Fruit fly (Drosophila melanogaster) whole organism, embryonic: Measurements from ENCODE around the gene Fitm.

Source experiments
- CG10959 ChIP-seq: fragments of 200-800 bp; sonication (Bioruptor generic); IDR thresholded peaks from 2 replicates; pipeline ENCODE4 v1.3.6; 2022; ENCODE audit warnings: missing biosample characterization, missing genetic modification characterization
- CG11695 ChIP-seq: fragments of 200-800 bp; sonication (Bioruptor generic); IDR thresholded peaks from 3 replicates; pipeline ENCODE4 v1.3.6; 2022; ENCODE audit warnings: missing biosample characterization, missing genetic modification characterization
- CG12769 ChIP-seq: fragments of 200-800 bp; sonication (Bioruptor generic); optimal IDR thresholded peaks from 2 replicates; lab custom pipeline; 2019; ENCODE audit warnings: missing biosample characterization, mild to moderate bottlenecking, missing genetic modification characterization, moderate library complexity
- CG13287 ChIP-seq: fragments of 200-800 bp; sonication (Bioruptor generic); IDR thresholded peaks from 2 replicates; pipeline ENCODE4 v1.3.6; 2022; ENCODE audit warnings: missing biosample characterization, missing genetic modification characterization; ENCODE audit not compliant: partially characterized antibody
- CG17612 ChIP-seq: fragments of 200-800 bp; sonication (Bioruptor generic); IDR thresholded peaks from 2 replicates; pipeline ENCODE4 v1.3.6; 2022; ENCODE audit warnings: missing biosample characterization, missing genetic modification characterization
- CG30020 ChIP-seq: fragments of 200-800 bp; optimal IDR thresholded peaks from 2 replicates; lab custom pipeline; 2019; ENCODE audit warnings: missing biosample characterization, mild to moderate bottlenecking, missing genetic modification characterization, moderate library complexity
- CG31365 ChIP-seq: fragments of 200-800 bp; sonication (Bioruptor generic); optimal IDR thresholded peaks from 2 replicates; lab custom pipeline; 2018; ENCODE audit warnings: missing biosample characterization, mild to moderate bottlenecking, missing genetic modification characterization
- CG4360 ChIP-seq: fragments of 200-800 bp; sonication (Bioruptor generic); IDR thresholded peaks from 2 replicates; pipeline ENCODE4 v1.3.6; 2022; ENCODE audit warnings: missing biosample characterization, missing genetic modification characterization
- CG4617 ChIP-seq: fragments of 200-800 bp; sonication (Bioruptor generic); optimal IDR thresholded peaks from 3 replicates; lab custom pipeline; 2016; ENCODE audit warnings: missing biosample characterization, missing genetic modification characterization, borderline replicate concordance
- CG8290 ChIP-seq, 3 experiments: fragments of 200-800 bp; sonication (Bioruptor generic); optimal IDR thresholded peaks; 2 replicates each; lab custom pipeline; 2016 to 2019; ENCODE audit warnings: missing biosample characterization in 3 of 3, missing genetic modification characterization in 3 of 3, mild to moderate bottlenecking in 2 of 3, moderate library complexity in 1 of 3
- CG9609 ChIP-seq: fragments of 200-800 bp; sonication (Bioruptor generic); optimal IDR thresholded peaks from 3 replicates; lab custom pipeline; 2016; ENCODE audit warnings: missing biosample characterization, missing genetic modification characterization
- CkIIα-i1 ChIP-seq: fragments of 200-800 bp; sonication (Bioruptor generic); IDR thresholded peaks from 2 replicates; pipeline ENCODE4 v1.3.6; 2022; ENCODE audit warnings: missing biosample characterization, missing genetic modification characterization
- Deaf1 ChIP-seq: fragments of 200-800 bp; optimal IDR thresholded peaks from 3 replicates; lab custom pipeline; 2019; ENCODE audit warnings: missing biosample characterization, mild to moderate bottlenecking, missing genetic modification characterization, moderate library complexity
- Doc3 ChIP-seq: fragments of 200-800 bp; sonication (Bioruptor generic); IDR thresholded peaks from 3 replicates; pipeline ENCODE4 v1.3.6; 2022; ENCODE audit warnings: missing biosample characterization, missing genetic modification characterization; ENCODE audit not compliant: partially characterized antibody
- E2f1 ChIP-seq: fragments of 200-800 bp; sonication (Bioruptor generic); IDR thresholded peaks from 2 replicates; pipeline ENCODE4 v1.3.6; 2022; ENCODE audit warnings: missing biosample characterization, missing genetic modification characterization
- Fer2 ChIP-seq: fragments of 200-800 bp; sonication (Bioruptor generic); optimal IDR thresholded peaks from 2 replicates; lab custom pipeline; 2018; ENCODE audit warnings: missing biosample characterization, mild to moderate bottlenecking, missing genetic modification characterization, moderate library complexity
- Hr39 ChIP-seq: fragments of >200 bp; optimal IDR thresholded peaks from 2 replicates; lab custom pipeline; 2017
- Jarid2 ChIP-seq: fragments of 200-800 bp; sonication (Bioruptor generic); optimal IDR thresholded peaks from 3 replicates; lab custom pipeline; 2017; ENCODE audit warnings: mild to moderate bottlenecking, missing biosample characterization, missing genetic modification reagents, missing genetic modification characterization
- Med ChIP-seq: fragments of 200-800 bp; sonication (Bioruptor generic); peaks from one replicate; lab custom pipeline; 2016; ENCODE audit warnings: missing biosample characterization, missing genetic modification characterization, mild to moderate bottlenecking, inconsistent platforms, moderate library complexity
- Oli ChIP-seq: fragments of 200-800 bp; sonication (Bioruptor generic); optimal IDR thresholded peaks from 2 replicates; lab custom pipeline; 2018; ENCODE audit warnings: missing biosample characterization, mild to moderate bottlenecking, missing genetic modification characterization, moderate library complexity
- Rx ChIP-seq: fragments of 200-800 bp; sonication (Bioruptor generic); IDR thresholded peaks from 2 replicates; pipeline ENCODE4 v1.3.6; 2022; ENCODE audit warnings: missing biosample characterization, missing genetic modification characterization
- Stat92E ChIP-seq, 3 experiments: fragments of >200 bp in 2 of 3; fragments of 200-800 bp in 1 of 3; sonication (Bioruptor generic) in 1 of 3; optimal IDR thresholded peaks; 2 replicates each; lab custom pipeline; 2017 to 2019; ENCODE audit warnings: missing biosample characterization in 3 of 3, missing genetic modification characterization in 3 of 3, mild to moderate bottlenecking in 1 of 3, moderate library complexity in 1 of 3
- Xrp1 ChIP-seq: fragments of 200-800 bp; sonication (Bioruptor generic); IDR thresholded peaks from 2 replicates; pipeline ENCODE4 v1.3.6; 2022; ENCODE audit warnings: missing biosample characterization, missing genetic modification characterization
- YL-1 ChIP-seq: fragments of 200-800 bp; sonication (Bioruptor generic); optimal IDR thresholded peaks from 3 replicates; lab custom pipeline; 2017; ENCODE audit warnings: missing biosample characterization, mild to moderate bottlenecking, missing genetic modification characterization
- abd-A ChIP-seq: fragments of 200-800 bp; sonication (Bioruptor generic); optimal IDR thresholded peaks from 3 replicates; lab custom pipeline; 2019; ENCODE audit warnings: missing biosample characterization, mild to moderate bottlenecking, missing genetic modification characterization, moderate library complexity
- cg ChIP-seq: fragments of 200-800 bp; sonication (Bioruptor generic); optimal IDR thresholded peaks from 3 replicates; lab custom pipeline; 2019; ENCODE audit warnings: missing biosample characterization, mild to moderate bottlenecking, missing genetic modification characterization, moderate library complexity
- chinmo ChIP-seq: fragments of 200-800 bp; sonication (Bioruptor generic); IDR thresholded peaks from 4 replicates; pipeline ENCODE4 v1.3.6; 2022; ENCODE audit warnings: missing biosample characterization, missing genetic modification characterization; ENCODE audit not compliant: partially characterized antibody
- crp ChIP-seq, 2 experiments: fragments of 200-800 bp; sonication (Bioruptor generic); optimal IDR thresholded peaks; 2 replicates in 1 of 2; 3 replicates in 1 of 2; lab custom pipeline; 2017; ENCODE audit warnings: missing biosample characterization in 2 of 2, missing genetic modification characterization in 2 of 2, mild to moderate bottlenecking in 1 of 2, moderate library complexity in 1 of 2
- dimm ChIP-seq: fragments of 200-800 bp; sonication (Bioruptor generic); IDR thresholded peaks from 2 replicates; pipeline ENCODE4 v1.3.6; 2022; ENCODE audit warnings: missing biosample characterization, missing genetic modification characterization
- dpn ChIP-seq, 2 experiments: fragments of 200-800 bp; sonication (Bioruptor generic); optimal IDR thresholded peaks; 3 replicates each; lab custom pipeline; 2016; ENCODE audit warnings: missing biosample characterization in 2 of 2, missing genetic modification characterization in 2 of 2
- ewg ChIP-seq: fragments of 200-800 bp; sonication (Bioruptor generic); optimal IDR thresholded peaks from 3 replicates; lab custom pipeline; 2017; ENCODE audit warnings: mild to moderate bottlenecking, missing biosample characterization, missing genetic modification reagents, missing genetic modification characterization
- fd3F ChIP-seq: fragments of 200-800 bp; sonication (Bioruptor generic); optimal IDR thresholded peaks from 2 replicates; lab custom pipeline; 2018; ENCODE audit warnings: missing biosample characterization, mild to moderate bottlenecking, missing genetic modification characterization, moderate library complexity
- grau ChIP-seq: fragments of 200-800 bp; optimal IDR thresholded peaks from 3 replicates; lab custom pipeline; 2019; ENCODE audit warnings: missing biosample characterization, mild to moderate bottlenecking, missing genetic modification characterization, moderate library complexity
- gsb ChIP-seq: fragments of 200-800 bp; sonication (Bioruptor generic); IDR thresholded peaks from 2 replicates; pipeline ENCODE4 v1.3.6; 2022; ENCODE audit warnings: missing biosample characterization, missing genetic modification characterization
- jumu ChIP-seq: fragments of 200-800 bp; sonication (Bioruptor generic); optimal IDR thresholded peaks from 3 replicates; lab custom pipeline; 2016; ENCODE audit warnings: missing biosample characterization, missing genetic modification characterization
- kay ChIP-seq: fragments of 200-800 bp; sonication (Bioruptor generic); optimal IDR thresholded peaks from 2 replicates; lab custom pipeline; 2016; ENCODE audit warnings: missing biosample characterization, missing genetic modification characterization
- lbe ChIP-seq: fragments of 200-800 bp; sonication (Bioruptor generic); optimal IDR thresholded peaks from 2 replicates; lab custom pipeline; 2016; ENCODE audit warnings: missing biosample characterization, mild to moderate bottlenecking, missing genetic modification characterization
- mam ChIP-seq: fragments of 200-800 bp; sonication (Bioruptor generic); optimal IDR thresholded peaks from 3 replicates; lab custom pipeline; 2016; ENCODE audit warnings: missing biosample characterization, missing genetic modification characterization
- org-1 ChIP-seq: fragments of 200-800 bp; sonication (Bioruptor generic); optimal IDR thresholded peaks from 2 replicates; lab custom pipeline; 2017; ENCODE audit warnings: missing biosample characterization, missing genetic modification characterization
- otp ChIP-seq: fragments of 200-800 bp; sonication (Bioruptor generic); IDR thresholded peaks from 3 replicates; pipeline ENCODE4, ENCODE4 v1.3.6; 2022; ENCODE audit warnings: missing biosample characterization, missing genetic modification characterization
- psq ChIP-seq: fragments of 200-800 bp; sonication (Bioruptor generic); optimal IDR thresholded peaks from 2 replicates; lab custom pipeline; 2017; ENCODE audit warnings: missing biosample characterization, missing genetic modification characterization
- sd ChIP-seq: fragments of 200-800 bp; sonication (Bioruptor generic); optimal IDR thresholded peaks from 3 replicates; lab custom pipeline; 2018; ENCODE audit warnings: missing biosample characterization, mild to moderate bottlenecking, missing genetic modification characterization, moderate library complexity
- sens ChIP-seq: fragments of 200-800 bp; sonication (Bioruptor generic); peaks from one replicate; lab custom pipeline; 2016; ENCODE audit warnings: missing biosample characterization, missing genetic modification characterization

The Fitm gene

dm6 chr3L:5184860-5185639 lies 39.2 kb upstream of the Fitm start (continued):
- TF ChIP-seq gsb (GFP tag; lab: Robert Waterston, UW) (peak; percentile 22; the same call in 1 of the 2 replicates), fd3F (GFP tag; lab: Kevin White, UChicago) (peak; percentile 37), CG11695 (GFP tag; lab: Robert Waterston, UW) (peak; percentile 61; the same call in 1 of the 3 replicates), kay (GFP tag; lab: Kevin White, UChicago) (peak; percentile 19), CkIIα-i1 (GFP tag; lab: Robert Waterston, UW) (no peak), YL-1 (GFP tag; lab: Kevin White, UChicago) (peak; percentile 12), Fer2 (tag; lab: Kevin White, UChicago) (no peak), CG13287 (GFP tag; lab: Robert Waterston, UW) (peak; percentile 54), CG10959 (GFP tag; lab: Robert Waterston, UW) (no peak), CG4617 (GFP tag; lab: Kevin White, UChicago) (no peak), grau (tag; lab: Kevin White, UChicago) (peak; percentile 73), Hr39 (no peak), sd (tag; lab: Kevin White, UChicago) (peak; percentile 98), CG4360 (GFP tag; lab: Robert Waterston, UW) (no peak; the same call in 1 of the 2 replicates), Doc3 (no peak), CG30020 (tag; lab: Kevin White, UChicago) (no peak), Rx (GFP tag; lab: Robert Waterston, UW) (no peak), otp (no peak), Xrp1 (GFP tag; lab: Robert Waterston, UW) (peak; percentile 51; the same call in 1 of the 2 replicates), dpn (GFP tag; optimal IDR thresholded peaks at IDR 0.05; lab: Kevin White, UChicago) (peak; percentile 64 to 68), CG17612 (no peak), jumu (GFP tag; lab: Kevin White, UChicago) (peak; percentile 38), mam (GFP tag; lab: Kevin White, UChicago) (peak; percentile 34), ewg (GFP tag; lab: Kevin White, UChicago) (peak; percentile 82)

dm6 chr3L:5184502-5184859 lies 38.6 kb upstream of the Fitm start:
- TF ChIP-seq abd-A (tag; lab: Kevin White, UChicago) (peak; percentile 12), sens (GFP tag; lab: Kevin White, UChicago) (peak; percentile 76), lbe (GFP tag; lab: Kevin White, UChicago) (peak; percentile 9), CG12769 (tag; lab: Kevin White, UChicago) (peak; percentile 80), Deaf1 (peak; percentile 41), CG8290 (GFP tag; optimal IDR thresholded peaks at IDR 0.05; lab: Kevin White, UChicago) (no peak), CG8290 (tag; optimal IDR thresholded peaks at IDR 0.05; lab: Kevin White, UChicago) (peak in 1 of 2 experiments; percentile 25), chinmo (GFP tag; lab: Robert Waterston, UW) (peak; percentile 77; the same call in 2 of the 4 replicates), dimm (no peak), CG31365 (tag; lab: Kevin White, UChicago) (peak; percentile 4), crp (GFP tag; optimal IDR thresholded peaks at IDR 0.05; lab: Kevin White, UChicago) (peak in 1 of 2 experiments; percentile 49), org-1 (GFP tag; lab: Kevin White, UChicago) (no peak), E2f1 (GFP tag; lab: Robert Waterston, UW) (0 out of 2 replicates have a peak, but pooled peaks have one; percentile 6), CG4360 (GFP tag; lab: Robert Waterston, UW) (peak; percentile 75), Oli (tag; lab: Kevin White, UChicago) (no peak), Med (GFP tag; lab: Kevin White, UChicago) (peak; percentile 69), cg (GFP tag; lab: Kevin White, UChicago) (peak; percentile 46), CG9609 (no peak), Stat92E (GFP tag; optimal IDR thresholded peaks at IDR 0.05; lab: Kevin White, UChicago) (peak in 1 of 3 experiments; percentile 8), psq (GFP tag; lab: Kevin White, UChicago) (peak; percentile 55), Jarid2 (GFP tag; lab: Kevin White, UChicago) (peak; percentile 77)
